Worm (Caenorhabditis elegans) whole organism, midembryonic: Measurements from ENCODE around the gene T25C12.3.

Experiments used
- T22C8.4 ChIP-seq: fragments of 200-800 bp; sonication (Bioruptor generic); IDR thresholded peaks from 2 replicates; pipeline ENCODE4 v1.3.6; 2022; ENCODE audit warnings: missing genetic modification characterization, missing compliant biosample characterization
- flt-1 ChIP-seq: fragments of 200-800 bp; sonication (Bioruptor generic); IDR thresholded peaks from 2 replicates; pipeline ENCODE4 v1.3.6; 2022; ENCODE audit warnings: missing genetic modification characterization, missing compliant biosample characterization
- klf-2 ChIP-seq: fragments of 200-800 bp; sonication (Bioruptor generic); conservative IDR thresholded peaks from 2 replicates; pipeline ENCODE4 v1.3.6; 2022; ENCODE audit warnings: missing genetic modification reagents, missing genetic modification characterization, missing compliant biosample characterization
- med-1 ChIP-seq: sonication (generic microtip); optimal IDR thresholded peaks from 2 replicates; lab custom pipeline; 2017; ENCODE audit warnings: missing genetic modification characterization, mild to moderate bottlenecking, missing compliant biosample characterization, antibody characterized with exemption, missing genetic modification reagents; ENCODE audit not compliant: insufficient read depth
- ref-1 ChIP-seq: fragments of 200-800 bp; sonication (Bioruptor generic); conservative IDR thresholded peaks from 2 replicates; pipeline ENCODE4 v1.3.6; 2022; ENCODE audit warnings: missing genetic modification reagents, missing genetic modification characterization, missing compliant biosample characterization
- tab-1 ChIP-seq: fragments of 200-800 bp; sonication (Bioruptor generic); IDR thresholded peaks from 2 replicates; pipeline ENCODE4 v1.3.6; 2022; ENCODE audit warnings: missing genetic modification characterization, missing compliant biosample characterization
- ztf-23 ChIP-seq: fragments of 200-800 bp; sonication (Bioruptor generic); IDR thresholded peaks from 2 replicates; pipeline ENCODE4 v1.3.6; 2022; ENCODE audit warnings: missing genetic modification reagents, missing genetic modification characterization, missing compliant biosample characterization
- ztf-29 ChIP-seq: fragments of 200-800 bp; sonication (Bioruptor generic); IDR thresholded peaks from 2 replicates; pipeline ENCODE4 v1.3.6; 2022; ENCODE audit warnings: missing genetic modification reagents, missing genetic modification characterization, missing compliant biosample characterization

ce11 chrX:11447695-11448094, 52.1 kb downstream of the T25C12.3 start:
- TF ChIP-seq flt-1 (GFP tag; lab: Robert Waterston, UW) (no peak), klf-2 (no peak), T22C8.4 (GFP tag; lab: Robert Waterston, UW) (no peak), med-1 (GFP tag; lab: Kevin White, UChicago) (no peak), ref-1 (no peak), ztf-29 (GFP tag; lab: Robert Waterston, UW) (no peak), ztf-23 (no peak), tab-1 (GFP tag; lab: Robert Waterston, UW) (no peak)
